Fruit fly (Drosophila melanogaster) whole organism, embryonic: ENCODE measurements around the gene CG9338.

Experiments used
- Antp ChIP-seq: fragments of 200-800 bp; sonication (Bioruptor generic); optimal IDR thresholded peaks from 3 replicates; lab custom pipeline; 2016; ENCODE audit warnings: missing biosample characterization, missing genetic modification characterization
- B-H1 ChIP-seq: fragments of 200-800 bp; sonication (Bioruptor generic); IDR thresholded peaks from 3 replicates; pipeline ENCODE4 v1.3.6; 2022; ENCODE audit warnings: missing biosample characterization, missing genetic modification characterization
- Blimp-1 ChIP-seq: fragments of 200-800 bp; sonication (Bioruptor generic); optimal IDR thresholded peaks from 3 replicates; lab custom pipeline; 2018; ENCODE audit warnings: missing biosample characterization, missing genetic modification characterization, mild to moderate bottlenecking, moderate library complexity, missing genetic modification reagents
- CG11456 ChIP-seq: fragments of 200-800 bp; sonication (Bioruptor generic); IDR thresholded peaks from 3 replicates; pipeline ENCODE4 v1.3.6; 2022; ENCODE audit warnings: missing biosample characterization, missing genetic modification characterization
- CG11504 ChIP-seq: fragments of 200-800 bp; sonication (Bioruptor generic); optimal IDR thresholded peaks from 3 replicates; lab custom pipeline; 2019; ENCODE audit warnings: missing biosample characterization, mild to moderate bottlenecking, missing genetic modification characterization, moderate library complexity
- CG12071 ChIP-seq: fragments of 200-800 bp; sonication (Bioruptor generic); optimal IDR thresholded peaks from 3 replicates; lab custom pipeline; 2018; ENCODE audit warnings: missing biosample characterization, mild to moderate bottlenecking, missing genetic modification characterization
- CG12155 ChIP-seq: fragments of 200-800 bp; sonication (Bioruptor generic); optimal IDR thresholded peaks from 3 replicates; lab custom pipeline; 2016; ENCODE audit warnings: missing biosample characterization, missing genetic modification characterization
- CG12236 ChIP-seq: fragments of 200-800 bp; sonication (Bioruptor generic); optimal IDR thresholded peaks from 2 replicates; lab custom pipeline; 2016; ENCODE audit warnings: missing biosample characterization, missing genetic modification characterization
- CG12769 ChIP-seq: fragments of 200-800 bp; sonication (Bioruptor generic); optimal IDR thresholded peaks from 2 replicates; lab custom pipeline; 2019; ENCODE audit warnings: missing biosample characterization, mild to moderate bottlenecking, missing genetic modification characterization, moderate library complexity
- CG15514 ChIP-seq: fragments of 200-800 bp; sonication (Bioruptor generic); optimal IDR thresholded peaks from 3 replicates; lab custom pipeline; 2017; ENCODE audit warnings: missing biosample characterization, missing genetic modification characterization, mild to moderate bottlenecking, moderate library complexity, missing genetic modification reagents
- CG17568 ChIP-seq: fragments of 200-800 bp; sonication (Bioruptor generic); optimal IDR thresholded peaks from 2 replicates; lab custom pipeline; 2018; ENCODE audit warnings: missing biosample characterization, mild to moderate bottlenecking, missing genetic modification characterization, moderate library complexity
- CG17612 ChIP-seq: fragments of 200-800 bp; sonication (Bioruptor generic); IDR thresholded peaks from 2 replicates; pipeline ENCODE4 v1.3.6; 2022; ENCODE audit warnings: missing biosample characterization, missing genetic modification characterization
- CG3065 ChIP-seq: fragments of 200-800 bp; sonication (Bioruptor generic); optimal IDR thresholded peaks from 2 replicates; lab custom pipeline; 2016; ENCODE audit warnings: missing biosample characterization, missing genetic modification characterization
- CG4328 ChIP-seq: fragments of 200-800 bp; sonication (Bioruptor generic); optimal IDR thresholded peaks from 3 replicates; lab custom pipeline; 2017; ENCODE audit warnings: missing biosample characterization, missing genetic modification reagents, missing genetic modification characterization
- CG6254 ChIP-seq: fragments of 200-800 bp; sonication (Bioruptor generic); optimal IDR thresholded peaks from 3 replicates; lab custom pipeline; 2017; ENCODE audit warnings: mild to moderate bottlenecking, missing biosample characterization, missing genetic modification reagents, missing genetic modification characterization
- CG7987 ChIP-seq: fragments of 200-800 bp; sonication (Bioruptor generic); optimal IDR thresholded peaks from 2 replicates; lab custom pipeline; 2018; ENCODE audit warnings: missing biosample characterization, mild to moderate bottlenecking, missing genetic modification characterization, moderate library complexity
- CG9817 ChIP-seq: fragments of 200-800 bp; sonication (Bioruptor generic); optimal IDR thresholded peaks from 2 replicates; lab custom pipeline; 2018; ENCODE audit warnings: missing biosample characterization, mild to moderate bottlenecking, missing genetic modification characterization, moderate library complexity
- Deaf1 ChIP-seq: fragments of 200-800 bp; optimal IDR thresholded peaks from 3 replicates; lab custom pipeline; 2019; ENCODE audit warnings: missing biosample characterization, mild to moderate bottlenecking, missing genetic modification characterization, moderate library complexity
- Dll ChIP-seq: fragments of 200-800 bp; sonication (Bioruptor generic); IDR thresholded peaks from 4 replicates; pipeline ENCODE4 v1.3.6; 2022; ENCODE audit warnings: missing biosample characterization, missing genetic modification characterization; ENCODE audit not compliant: partially characterized antibody
- E2f1 ChIP-seq: fragments of 200-800 bp; sonication (Bioruptor generic); IDR thresholded peaks from 2 replicates; pipeline ENCODE4 v1.3.6; 2022; ENCODE audit warnings: missing biosample characterization, missing genetic modification characterization
- GATAe ChIP-seq: fragments of 200-800 bp; sonication (Bioruptor generic); conservative IDR thresholded peaks from 2 replicates; pipeline ENCODE4 v1.3.6; 2022; ENCODE audit warnings: missing biosample characterization, missing genetic modification characterization
- HmgZ ChIP-seq: fragments of 200-800 bp; sonication (Bioruptor generic); optimal IDR thresholded peaks from 2 replicates; lab custom pipeline; 2018; ENCODE audit warnings: missing biosample characterization, mild to moderate bottlenecking, missing genetic modification characterization
- Hmr ChIP-seq: fragments of 200-800 bp; sonication (Bioruptor generic); optimal IDR thresholded peaks from 3 replicates; lab custom pipeline; 2017; ENCODE audit warnings: mild to moderate bottlenecking, missing biosample characterization, missing genetic modification reagents, missing genetic modification characterization
- Lhr ChIP-seq: fragments of 200-800 bp; sonication (Bioruptor generic); optimal IDR thresholded peaks from 3 replicates; lab custom pipeline; 2017; ENCODE audit warnings: mild to moderate bottlenecking, missing biosample characterization, missing genetic modification reagents, missing genetic modification characterization
- Med ChIP-seq: fragments of 200-800 bp; sonication (Bioruptor generic); peaks from one replicate; lab custom pipeline; 2016; ENCODE audit warnings: missing biosample characterization, missing genetic modification characterization, mild to moderate bottlenecking, inconsistent platforms, moderate library complexity
- NfI ChIP-seq: fragments of 200-800 bp; sonication (Bioruptor generic); optimal IDR thresholded peaks from 3 replicates; lab custom pipeline; 2018; ENCODE audit warnings: missing biosample characterization, mild to moderate bottlenecking, missing genetic modification characterization, moderate library complexity
- Oli ChIP-seq: fragments of 200-800 bp; sonication (Bioruptor generic); optimal IDR thresholded peaks from 2 replicates; lab custom pipeline; 2018; ENCODE audit warnings: missing biosample characterization, mild to moderate bottlenecking, missing genetic modification characterization, moderate library complexity
- Optix ChIP-seq: fragments of 200-800 bp; sonication (Bioruptor generic); IDR thresholded peaks from 3 replicates; pipeline ENCODE4 v1.3.6; 2022; ENCODE audit warnings: missing biosample characterization, missing genetic modification characterization
- Sry-δ ChIP-seq: fragments of 200-800 bp; sonication (Bioruptor generic); optimal IDR thresholded peaks from 2 replicates; lab custom pipeline; 2016; ENCODE audit warnings: missing biosample characterization, missing genetic modification characterization
- caup ChIP-seq: fragments of 200-800 bp; sonication (Bioruptor generic); optimal IDR thresholded peaks from 3 replicates; lab custom pipeline; 2017; ENCODE audit warnings: missing biosample characterization, mild to moderate bottlenecking, missing genetic modification characterization, moderate library complexity; ENCODE audit not compliant: severe bottlenecking
- dmrt99B ChIP-seq: fragments of 200-800 bp; sonication (Bioruptor generic); optimal IDR thresholded peaks from 2 replicates; lab custom pipeline; 2018; ENCODE audit warnings: missing biosample characterization, mild to moderate bottlenecking, missing genetic modification characterization, moderate library complexity
- dpn ChIP-seq, 2 experiments: fragments of 200-800 bp; sonication (Bioruptor generic); optimal IDR thresholded peaks; 3 replicates each; lab custom pipeline; 2016; ENCODE audit warnings: missing biosample characterization in 2 of 2, missing genetic modification characterization in 2 of 2
- dysf ChIP-seq: fragments of 200-800 bp; sonication (Bioruptor generic); IDR thresholded peaks from 3 replicates; pipeline ENCODE4 v1.3.6; 2022; ENCODE audit warnings: missing biosample characterization, missing genetic modification characterization
- grn ChIP-seq: fragments of 200-800 bp; sonication (Bioruptor generic); optimal IDR thresholded peaks from 3 replicates; lab custom pipeline; 2017; ENCODE audit warnings: missing biosample characterization, missing genetic modification characterization
- her ChIP-seq: fragments of 200-800 bp; sonication (Bioruptor generic); optimal IDR thresholded peaks from 2 replicates; lab custom pipeline; 2016; ENCODE audit warnings: missing biosample characterization, missing genetic modification characterization
- ind ChIP-seq: fragments of 200-800 bp; sonication (Bioruptor generic); optimal IDR thresholded peaks from 3 replicates; lab custom pipeline; 2016; ENCODE audit warnings: missing biosample characterization, missing genetic modification characterization
- lab ChIP-seq: fragments of 200-800 bp; sonication (Bioruptor generic); optimal IDR thresholded peaks from 3 replicates; lab custom pipeline; 2017; ENCODE audit warnings: missing biosample characterization, missing genetic modification characterization, mild to moderate bottlenecking, moderate library complexity, missing genetic modification reagents
- maf-S ChIP-seq: fragments of 200-800 bp; sonication (Bioruptor generic); optimal IDR thresholded peaks from 2 replicates; lab custom pipeline; 2016; ENCODE audit warnings: missing biosample characterization, missing genetic modification characterization
- mirr ChIP-seq: fragments of 200-800 bp; sonication (Bioruptor generic); optimal IDR thresholded peaks from 3 replicates; lab custom pipeline; 2018; ENCODE audit warnings: missing biosample characterization, mild to moderate bottlenecking, missing genetic modification characterization
- nerfin-2 ChIP-seq: fragments of 200-800 bp; sonication (Bioruptor generic); IDR thresholded peaks from 2 replicates; pipeline ENCODE4 v1.3.6; 2022; ENCODE audit warnings: missing biosample characterization, missing genetic modification characterization; ENCODE audit not compliant: partially characterized antibody
- schlank ChIP-seq: fragments of 200-800 bp; sonication (Bioruptor generic); optimal IDR thresholded peaks from 2 replicates; lab custom pipeline; 2018; ENCODE audit warnings: missing biosample characterization, mild to moderate bottlenecking, missing genetic modification characterization
- sens ChIP-seq: fragments of 200-800 bp; sonication (Bioruptor generic); peaks from one replicate; lab custom pipeline; 2016; ENCODE audit warnings: missing biosample characterization, missing genetic modification characterization
- sisA ChIP-seq: fragments of 200-800 bp; sonication (Bioruptor generic); IDR thresholded peaks from 2 replicates; pipeline ENCODE4 v1.3.6; 2022; ENCODE audit warnings: missing biosample characterization, missing genetic modification characterization
- slbo ChIP-seq: fragments of 200-800 bp; sonication (Bioruptor generic); IDR thresholded peaks from 2 replicates; pipeline ENCODE4 v1.3.6; 2022; ENCODE audit warnings: missing biosample characterization, missing genetic modification characterization
- slp2 ChIP-seq: fragments of 200-800 bp; sonication (Bioruptor generic); optimal IDR thresholded peaks from 2 replicates; lab custom pipeline; 2016; ENCODE audit warnings: missing biosample characterization, missing genetic modification characterization
- tll ChIP-seq, 2 experiments: fragments of 200-800 bp in 1 of 2; fragments of >200 bp in 1 of 2; sonication (Bioruptor generic) in 1 of 2; optimal IDR thresholded peaks; 2 replicates each; lab custom pipeline; 2017 to 2019; ENCODE audit warnings: missing biosample characterization in 2 of 2, missing genetic modification characterization in 2 of 2, mild to moderate bottlenecking in 1 of 2, moderate library complexity in 1 of 2

CG9338 gene

dm6 chr2L:20837885-20838284 is 27.1 kb upstream of the CG9338 start, which contains the start of gene Spn38F:
Gene Spn38F, minus strand, starts transcription at chr2L:20837985.
- TF ChIP-seq CG3065 = no peak
- TF ChIP-seq maf-S = no peak
- TF ChIP-seq Oli (tag; lab: Kevin White, UChicago) = no peak
- no peak for TF ChIP-seq HmgZ (tag; lab: Kevin White, UChicago)
- TF ChIP-seq nerfin-2 (GFP tag; lab: Robert Waterston, UW) = no peak
- TF ChIP-seq Sry-δ = no peak
- no peak for TF ChIP-seq GATAe

- TF ChIP-seq sens (GFP tag; lab: Kevin White, UChicago) (peak; percentile 16), CG6254 (GFP tag; lab: Kevin White, UChicago) (peak; percentile 6), Blimp-1 (GFP tag; lab: Kevin White, UChicago) (peak; percentile 26), CG9817 (tag; lab: Kevin White, UChicago) (no peak), dmrt99B (tag; lab: Kevin White, UChicago) (peak; percentile 35), slbo (GFP tag; lab: Robert Waterston, UW) (no peak), Lhr (GFP tag; lab: Kevin White, UChicago) (no peak)
- TF ChIP-seq, all 482 proteins: peak for 4
Measured at dm6 chr2L:20840006-20840405, 25.0 kb upstream of the CG9338 start.

- TF ChIP-seq Antp (GFP tag; lab: Kevin White, UChicago) (no peak), CG17612 (GFP tag; lab: Robert Waterston, UW) (0 out of 2 replicates have a peak, but pooled peaks have one; percentile 23), caup (GFP tag; lab: Kevin White, UChicago) (peak; percentile 56), CG12071 (GFP tag; lab: Kevin White, UChicago) (peak; percentile 47), Blimp-1 (GFP tag; lab: Kevin White, UChicago) (no peak), CG11456 (GFP tag; lab: Robert Waterston, UW) (0 out of 3 replicates have a peak, but pooled peaks have one; percentile 47), slp2 (GFP tag; lab: Kevin White, UChicago) (no peak), dpn (GFP tag; optimal IDR thresholded peaks at IDR 0.05; lab: Kevin White, UChicago) (no peak), schlank (tag; lab: Kevin White, UChicago) (peak; percentile 52), B-H1 (GFP tag; lab: Robert Waterston, UW) (no peak), CG12769 (tag; lab: Kevin White, UChicago) (peak; percentile 42), grn (GFP tag; lab: Kevin White, UChicago) (no peak), CG12155 (GFP tag; lab: Kevin White, UChicago) (no peak), E2f1 (GFP tag; lab: Robert Waterston, UW) (no peak), Hmr (GFP tag; lab: Kevin White, UChicago) (peak; percentile 53), CG17568 (peak; percentile 33), CG7987 (GFP tag; lab: Kevin White, UChicago) (peak; percentile 53), CG15514 (GFP tag; lab: Kevin White, UChicago) (peak; percentile 48), CG11504 (tag; lab: Kevin White, UChicago) (no peak), tll (GFP tag; optimal IDR thresholded peaks at IDR 0.05; lab: Kevin White, UChicago) (no peak), CG4328 (GFP tag; lab: Kevin White, UChicago) (peak; percentile 16), ind (GFP tag; lab: Kevin White, UChicago) (no peak), mirr (GFP tag; lab: Kevin White, UChicago) (peak; percentile 69), Med (GFP tag; lab: Kevin White, UChicago) (peak; percentile 78), dysf (GFP tag; lab: Robert Waterston, UW) (peak; percentile 29; the same call in 1 of the 3 replicates), NfI (GFP tag; lab: Kevin White, UChicago) (peak; percentile 10), her (GFP tag; lab: Kevin White, UChicago) (peak; percentile 24), sisA (no peak), Dll (GFP tag; lab: Robert Waterston, UW) (no peak), Optix (GFP tag; lab: Robert Waterston, UW) (no peak), CG12236 (GFP tag; lab: Kevin White, UChicago) (no peak), Deaf1 (peak; percentile 41), lab (peak; percentile 53)
Measured at dm6 chr2L:20840462-20841038, 24.5 kb upstream of the CG9338 start, which contains the start of gene CG31676. Gene CG31676, plus strand, starts transcription at chr2L:20840750.
